Fruit fly (Drosophila melanogaster) whole organism, prepupa: ENCODE measurements around the gene shams.

Source experiments
- Blimp-1 ChIP-seq: fragments of 200-800 bp; sonication (Bioruptor generic); optimal IDR thresholded peaks from 3 replicates; lab custom pipeline; 2017; ENCODE audit warnings: missing biosample characterization, missing genetic modification characterization, mild to moderate bottlenecking, moderate library complexity, missing genetic modification reagents
- CG10631 ChIP-seq: fragments of 200-800 bp; sonication (Bioruptor generic); optimal IDR thresholded peaks from 2 replicates; lab custom pipeline; 2016; ENCODE audit warnings: missing biosample characterization, missing genetic modification characterization
- CG11294 ChIP-seq: fragments of 200-800 bp; sonication (Bioruptor generic); IDR thresholded peaks from 2 replicates; pipeline ENCODE4 v1.3.6; 2022; ENCODE audit warnings: missing biosample characterization, missing genetic modification characterization
- CG11762 ChIP-seq: fragments of 200-800 bp; sonication (Bioruptor generic); optimal IDR thresholded peaks from 3 replicates; lab custom pipeline; 2016; ENCODE audit warnings: missing biosample characterization, missing genetic modification characterization; ENCODE audit not compliant: insufficient read depth
- CG11902 ChIP-seq: fragments of 200-800 bp; sonication (Bioruptor generic); optimal IDR thresholded peaks from 3 replicates; lab custom pipeline; 2016; ENCODE audit warnings: missing biosample characterization, missing genetic modification characterization
- CG15336 ChIP-seq: fragments of 200-800 bp; sonication (Bioruptor generic); IDR thresholded peaks from 2 replicates; pipeline ENCODE4 v1.3.6; 2022; ENCODE audit warnings: missing biosample characterization, missing genetic modification characterization
- CG1621 ChIP-seq: fragments of 200-800 bp; sonication (Bioruptor generic); optimal IDR thresholded peaks from 3 replicates; lab custom pipeline; 2018; ENCODE audit warnings: missing biosample characterization, mild to moderate bottlenecking, missing genetic modification characterization
- CG16779 ChIP-seq: fragments of 200-800 bp; sonication (Bioruptor generic); optimal IDR thresholded peaks from 3 replicates; lab custom pipeline; 2017; ENCODE audit warnings: missing biosample characterization, mild to moderate bottlenecking, missing genetic modification characterization
- CG3032 ChIP-seq: fragments of 200-800 bp; optimal IDR thresholded peaks from 2 replicates; lab custom pipeline; 2019; ENCODE audit warnings: missing biosample characterization, mild to moderate bottlenecking, missing genetic modification characterization, moderate library complexity
- CG31627 ChIP-seq: fragments of 200-800 bp; sonication (Bioruptor generic); optimal IDR thresholded peaks from 3 replicates; lab custom pipeline; 2016; ENCODE audit warnings: missing biosample characterization, missing genetic modification characterization
- CG34406 ChIP-seq: fragments of 200-800 bp; sonication (Bioruptor generic); optimal IDR thresholded peaks from 3 replicates; lab custom pipeline; 2016; ENCODE audit warnings: missing biosample characterization, missing genetic modification characterization
- CG3919 ChIP-seq: fragments of 200-800 bp; sonication (Bioruptor generic); optimal IDR thresholded peaks from 3 replicates; lab custom pipeline; 2016; ENCODE audit warnings: missing biosample characterization, missing genetic modification characterization
- CG6276 ChIP-seq: fragments of 200-800 bp; sonication (Bioruptor generic); optimal IDR thresholded peaks from 2 replicates; lab custom pipeline; 2017; ENCODE audit warnings: missing biosample characterization, mild to moderate bottlenecking, missing genetic modification characterization
- CG7368 ChIP-seq: fragments of 200-800 bp; sonication (Bioruptor generic); optimal IDR thresholded peaks from 3 replicates; lab custom pipeline; 2016; ENCODE audit warnings: missing biosample characterization, missing genetic modification characterization
- CG8319 ChIP-seq: fragments of 200-800 bp; sonication (Bioruptor generic); optimal IDR thresholded peaks from 3 replicates; lab custom pipeline; 2016; ENCODE audit warnings: missing biosample characterization, missing genetic modification characterization
- CG8632 ChIP-seq: fragments of 200-800 bp; sonication (Bioruptor generic); optimal IDR thresholded peaks from 3 replicates; lab custom pipeline; 2016; ENCODE audit warnings: missing biosample characterization, missing genetic modification characterization
- CG9139 ChIP-seq: fragments of 200-800 bp; sonication (Bioruptor generic); optimal IDR thresholded peaks from 3 replicates; lab custom pipeline; 2017; ENCODE audit warnings: missing biosample characterization, mild to moderate bottlenecking, missing genetic modification characterization
- Eip93F ChIP-seq: fragments of 200-800 bp; sonication (Bioruptor generic); optimal IDR thresholded peaks from 2 replicates; lab custom pipeline; 2016; ENCODE audit warnings: missing biosample characterization, mild to moderate bottlenecking, missing genetic modification characterization
- Hr38 ChIP-seq: sonication (Bioruptor generic); optimal IDR thresholded peaks from 2 replicates; lab custom pipeline; 2016; ENCODE audit warnings: missing biosample characterization, missing genetic modification characterization
- Hr39 ChIP-seq: fragments of 200-800 bp; sonication (Bioruptor generic); optimal IDR thresholded peaks from 2 replicates; lab custom pipeline; 2016; ENCODE audit warnings: missing biosample characterization, missing genetic modification characterization
- Lpt ChIP-seq: fragments of 200-800 bp; sonication (Bioruptor generic); optimal IDR thresholded peaks from 3 replicates; lab custom pipeline; 2016; ENCODE audit warnings: missing biosample characterization, missing genetic modification characterization
- OdsH ChIP-seq: fragments of 200-800 bp; sonication (Bioruptor generic); optimal IDR thresholded peaks from 3 replicates; lab custom pipeline; 2016; ENCODE audit warnings: missing biosample characterization, missing genetic modification characterization
- Smox ChIP-seq: fragments of 200-800 bp; sonication (Bioruptor generic); optimal IDR thresholded peaks from 3 replicates; lab custom pipeline; 2016; ENCODE audit warnings: missing biosample characterization, missing genetic modification characterization
- Sox15 ChIP-seq: fragments of 200-800 bp; sonication (Bioruptor generic); optimal IDR thresholded peaks from 3 replicates; lab custom pipeline; 2016; ENCODE audit warnings: missing biosample characterization, missing genetic modification characterization
- achi ChIP-seq: fragments of 200-800 bp; sonication (Bioruptor generic); optimal IDR thresholded peaks from 3 replicates; lab custom pipeline; 2016; ENCODE audit warnings: missing biosample characterization, missing genetic modification characterization
- acj6 ChIP-seq: fragments of 200-800 bp; sonication (Bioruptor generic); optimal IDR thresholded peaks from 3 replicates; lab custom pipeline; 2016; ENCODE audit warnings: missing biosample characterization, missing genetic modification characterization
- cyc ChIP-seq: fragments of 200-800 bp; sonication (Bioruptor generic); optimal IDR thresholded peaks from 3 replicates; lab custom pipeline; 2016; ENCODE audit warnings: missing biosample characterization, missing genetic modification characterization
- dac ChIP-seq: fragments of 200-800 bp; sonication (Bioruptor generic); optimal IDR thresholded peaks from 2 replicates; lab custom pipeline; 2017; ENCODE audit warnings: missing biosample characterization, mild to moderate bottlenecking, missing genetic modification characterization
- esn ChIP-seq: fragments of 200-800 bp; sonication (Bioruptor generic); optimal IDR thresholded peaks from 2 replicates; lab custom pipeline; 2016; ENCODE audit warnings: missing biosample characterization, mild to moderate bottlenecking, missing genetic modification characterization, moderate library complexity
- fd85E ChIP-seq: fragments of 200-800 bp; sonication (Bioruptor generic); optimal IDR thresholded peaks from 3 replicates; lab custom pipeline; 2016; ENCODE audit warnings: missing biosample characterization, missing genetic modification characterization
- fkh ChIP-seq: fragments of 200-800 bp; sonication (Bioruptor generic); optimal IDR thresholded peaks from 3 replicates; lab custom pipeline; 2017; ENCODE audit warnings: missing biosample characterization, mild to moderate bottlenecking, missing genetic modification characterization, moderate library complexity
- lz ChIP-seq: fragments of 200-800 bp; sonication (Bioruptor generic); optimal IDR thresholded peaks from 3 replicates; lab custom pipeline; 2016; ENCODE audit warnings: missing biosample characterization, missing genetic modification characterization
- net ChIP-seq: fragments of 200-800 bp; sonication (Bioruptor generic); optimal IDR thresholded peaks from 3 replicates; lab custom pipeline; 2016; ENCODE audit warnings: missing biosample characterization, missing genetic modification characterization
- salr ChIP-seq, 2 experiments: fragments of 200-800 bp; sonication (Bioruptor generic); optimal IDR thresholded peaks; 3 replicates each; lab custom pipeline; 2016 to 2018; ENCODE audit warnings: missing biosample characterization in 2 of 2, missing genetic modification characterization in 2 of 2, mild to moderate bottlenecking in 1 of 2
- spab ChIP-seq: fragments of 200-800 bp; sonication (Bioruptor generic); optimal IDR thresholded peaks from 2 replicates; lab custom pipeline; 2017; ENCODE audit warnings: missing biosample characterization, mild to moderate bottlenecking, missing genetic modification characterization, missing genetic modification reagents
- ss ChIP-seq, 2 experiments: fragments of 200-800 bp; sonication (Bioruptor generic); optimal IDR thresholded peaks; 2 replicates in 1 of 2; 3 replicates in 1 of 2; lab custom pipeline; 2017 to 2018; ENCODE audit warnings: mild to moderate bottlenecking in 2 of 2, missing biosample characterization in 2 of 2, missing genetic modification characterization in 2 of 2, moderate library complexity in 1 of 2
- svp ChIP-seq: fragments of 200-800 bp; sonication (Bioruptor generic); peaks from one replicate; lab custom pipeline; 2016; ENCODE audit warnings: missing biosample characterization, missing genetic modification characterization
- vri ChIP-seq: fragments of 200-800 bp; sonication (Bioruptor generic); optimal IDR thresholded peaks from 3 replicates; lab custom pipeline; 2016; ENCODE audit warnings: missing biosample characterization, mild to moderate bottlenecking, missing genetic modification characterization

The shams gene

DNA sequence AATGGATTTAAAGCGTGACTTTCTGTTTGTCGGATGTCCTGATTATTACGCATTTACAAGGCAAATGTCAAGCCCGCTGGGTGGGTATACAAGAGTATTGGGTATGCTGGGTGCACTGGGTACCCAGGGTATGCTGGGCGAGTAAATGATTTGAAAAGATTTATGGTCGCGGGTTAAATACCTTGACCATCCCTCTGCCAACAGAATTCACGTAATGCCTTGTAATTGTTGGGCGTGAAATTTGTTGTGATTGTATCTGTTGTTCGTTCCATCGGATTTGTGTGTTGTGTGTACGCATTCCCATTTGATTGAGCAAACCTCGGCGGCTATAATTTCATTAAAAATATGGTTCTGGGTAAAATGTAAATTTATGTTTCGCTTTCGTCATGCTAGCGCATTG, 4.3 kb upstream of the shams start:
- TF ChIP-seq vri (GFP tag; lab: Kevin White, UChicago) = no peak
- TF ChIP-seq CG15336 (GFP tag; lab: Robert Waterston, UW) = no peak
- no peak for TF ChIP-seq CG9139
- no peak for TF ChIP-seq Hr38 (GFP tag; lab: Kevin White, UChicago)
- no peak for TF ChIP-seq CG34406
- TF ChIP-seq dac (GFP tag; lab: Kevin White, UChicago) = no peak
- TF ChIP-seq CG11902 (GFP tag; lab: Kevin White, UChicago) = no peak
- no peak for TF ChIP-seq CG31627 (GFP tag; lab: Kevin White, UChicago)
- no peak for TF ChIP-seq net (GFP tag; lab: Kevin White, UChicago)
- TF ChIP-seq spab (GFP tag; lab: Kevin White, UChicago) = no peak

DNA sequence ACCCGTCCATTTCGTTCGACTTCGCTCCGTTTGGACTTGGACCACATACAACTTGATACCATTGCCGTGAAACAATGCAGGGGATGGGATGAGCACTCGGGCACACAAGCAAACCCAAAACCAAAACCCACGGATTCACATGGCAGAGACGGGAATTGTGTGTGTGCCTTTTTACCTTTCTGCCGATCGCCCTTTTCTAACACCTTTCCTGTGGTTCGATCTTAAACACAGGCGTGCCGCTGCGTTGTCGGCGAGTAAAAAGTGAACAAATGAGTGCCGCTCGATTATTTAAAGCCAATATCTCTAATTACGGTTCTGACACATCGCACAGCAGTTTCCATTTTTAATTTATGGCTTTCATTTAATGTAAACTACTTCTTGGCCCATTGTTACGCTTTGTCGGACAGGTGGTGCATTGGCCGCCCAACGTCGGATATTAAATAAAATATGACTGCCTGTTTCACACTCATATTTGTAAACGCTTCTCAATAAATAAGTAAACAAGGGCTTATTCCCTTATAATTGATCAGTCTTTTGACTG, 2.9 kb upstream of the shams start:
- TF ChIP-seq Smox (GFP tag; lab: Kevin White, UChicago) (no peak), Eip93F (no peak), net (GFP tag; lab: Kevin White, UChicago) (no peak), CG16779 (tag; lab: Kevin White, UChicago) (no peak), CG3919 (GFP tag; lab: Kevin White, UChicago) (no peak), salr (GFP tag; optimal IDR thresholded peaks at IDR 0.05; lab: Kevin White, UChicago) (no peak), ss (GFP tag; optimal IDR thresholded peaks at IDR 0.05; lab: Kevin White, UChicago) (no peak), svp (GFP tag; lab: Kevin White, UChicago) (no peak), OdsH (GFP tag; lab: Kevin White, UChicago) (no peak), CG1621 (tag; lab: Kevin White, UChicago) (no peak)

DNA sequence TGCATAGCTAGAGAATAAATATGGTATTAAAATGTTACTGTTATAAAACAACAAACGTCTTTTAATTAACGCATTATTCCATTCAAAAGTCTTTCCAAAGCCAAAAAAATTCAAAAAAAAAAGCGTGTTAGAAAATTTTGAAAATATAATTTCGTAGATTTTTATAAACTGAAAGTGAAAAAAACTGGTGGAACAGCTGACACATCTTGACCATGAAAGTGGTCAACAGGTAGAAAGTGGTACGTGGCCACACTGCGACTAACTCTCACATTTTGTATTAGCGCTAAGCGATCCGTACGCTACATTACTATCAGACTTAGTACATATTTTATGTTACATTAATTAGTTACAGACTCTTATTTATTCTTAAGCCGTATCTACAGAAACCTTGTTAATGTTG, 3.5 kb downstream of the shams start, which contains the start of gene CG11836:
Gene CG11836, plus strand, starts transcription at position 256 of the 400 bp plus-strand sequence.
- TF ChIP-seq CG11294 (GFP tag; lab: Robert Waterston, UW) (no peak), Blimp-1 (GFP tag; lab: Kevin White, UChicago) (peak; percentile 46), CG7368 (GFP tag; lab: Kevin White, UChicago) (no peak)
- TF ChIP-seq, all 60 proteins: peak for 1

DNA sequence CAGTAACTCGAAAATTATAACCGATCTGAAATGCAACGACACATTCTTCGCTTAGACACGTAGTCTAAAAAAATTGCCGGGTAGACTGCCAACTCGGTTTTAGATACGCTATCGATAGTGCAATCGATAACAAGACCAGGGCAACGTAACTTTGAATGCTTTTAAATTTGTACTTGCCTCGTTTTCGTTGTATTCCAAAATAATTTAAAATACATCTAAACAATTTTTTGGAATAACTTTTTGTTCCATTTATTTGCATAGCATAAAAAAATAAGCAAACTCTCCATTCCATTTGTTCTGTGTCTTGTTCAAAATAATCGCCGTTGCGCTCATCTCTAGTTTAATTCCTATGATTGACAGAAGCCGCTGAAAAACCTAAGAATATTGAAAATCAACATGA, 4.8 kb downstream of the shams start, which contains the start of the genes Stt3B and CG11839:
Gene Stt3B, minus strand, starts transcription at position 69 of the 400 bp plus-strand sequence.
Gene CG11839, plus strand, starts transcription at position 359 of the 400 bp plus-strand sequence.
- peak; percentile 32 for TF ChIP-seq CG11902 (GFP tag; lab: Kevin White, UChicago)
- TF ChIP-seq esn (GFP tag; lab: Kevin White, UChicago) = peak; percentile 77
- TF ChIP-seq CG11762 (GFP tag; lab: Kevin White, UChicago) = no peak
- TF ChIP-seq lz (GFP tag; lab: Kevin White, UChicago) = peak; percentile 81
- TF ChIP-seq Hr39 (GFP tag; lab: Kevin White, UChicago) = no peak
- TF ChIP-seq CG31627 (GFP tag; lab: Kevin White, UChicago) = peak; percentile 85
- no peak for TF ChIP-seq CG6276 (GFP tag; lab: Kevin White, UChicago)
- no peak for TF ChIP-seq Eip93F
- TF ChIP-seq CG15336 (GFP tag; lab: Robert Waterston, UW) = peak; percentile 48; the same call in 1 of the 2 replicates
- TF ChIP-seq Hr38 (GFP tag; lab: Kevin White, UChicago) = peak; percentile 10
- no peak for TF ChIP-seq acj6 (GFP tag; lab: Kevin White, UChicago)
- peak; percentile 72 for TF ChIP-seq CG10631 (GFP tag; lab: Kevin White, UChicago)
- TF ChIP-seq Lpt (GFP tag; lab: Kevin White, UChicago) = no peak
- TF ChIP-seq fd85E (GFP tag; lab: Kevin White, UChicago) = no peak
- peak; percentile 43 for TF ChIP-seq CG8632 (GFP tag; lab: Kevin White, UChicago)
- peak; percentile 73 for TF ChIP-seq CG1621 (tag; lab: Kevin White, UChicago)
- TF ChIP-seq CG3032 (tag; lab: Kevin White, UChicago) = peak; percentile 67
- peak; percentile 79 for TF ChIP-seq cyc (GFP tag; lab: Kevin White, UChicago)
- TF ChIP-seq achi = no peak
- no peak for TF ChIP-seq CG8319 (GFP tag; lab: Kevin White, UChicago)
- no peak for TF ChIP-seq spab (GFP tag; lab: Kevin White, UChicago)
- TF ChIP-seq fkh (GFP tag; lab: Kevin White, UChicago) = peak; percentile 64
- peak; percentile 42 for TF ChIP-seq Sox15 (GFP tag; lab: Kevin White, UChicago)
